Fruit fly (Drosophila melanogaster) whole organism, prepupa: ENCODE results near the gene Tmf.

Experiments used
- Blimp-1 ChIP-seq: fragments of 200-800 bp; sonication (Bioruptor generic); optimal IDR thresholded peaks from 3 replicates; lab custom pipeline; 2017; ENCODE audit warnings: missing biosample characterization, missing genetic modification characterization, mild to moderate bottlenecking, moderate library complexity, missing genetic modification reagents
- CG10669 ChIP-seq: fragments of 200-800 bp; sonication (Bioruptor generic); optimal IDR thresholded peaks from 3 replicates; lab custom pipeline; 2018; ENCODE audit warnings: missing biosample characterization, mild to moderate bottlenecking, missing genetic modification characterization, moderate library complexity
- CG11294 ChIP-seq: fragments of 200-800 bp; sonication (Bioruptor generic); IDR thresholded peaks from 2 replicates; pipeline ENCODE4 v1.3.6; 2022; ENCODE audit warnings: missing biosample characterization, missing genetic modification characterization
- CG15336 ChIP-seq: fragments of 200-800 bp; sonication (Bioruptor generic); IDR thresholded peaks from 2 replicates; pipeline ENCODE4 v1.3.6; 2022; ENCODE audit warnings: missing biosample characterization, missing genetic modification characterization
- CG1621 ChIP-seq: fragments of 200-800 bp; sonication (Bioruptor generic); optimal IDR thresholded peaks from 3 replicates; lab custom pipeline; 2018; ENCODE audit warnings: missing biosample characterization, mild to moderate bottlenecking, missing genetic modification characterization
- CG16779 ChIP-seq: fragments of 200-800 bp; sonication (Bioruptor generic); optimal IDR thresholded peaks from 3 replicates; lab custom pipeline; 2017; ENCODE audit warnings: missing biosample characterization, mild to moderate bottlenecking, missing genetic modification characterization
- CG3032 ChIP-seq: fragments of 200-800 bp; optimal IDR thresholded peaks from 2 replicates; lab custom pipeline; 2019; ENCODE audit warnings: missing biosample characterization, mild to moderate bottlenecking, missing genetic modification characterization, moderate library complexity
- CG31627 ChIP-seq: fragments of 200-800 bp; sonication (Bioruptor generic); optimal IDR thresholded peaks from 3 replicates; lab custom pipeline; 2016; ENCODE audit warnings: missing biosample characterization, missing genetic modification characterization
- CG32006 ChIP-seq: fragments of 200-800 bp; sonication (Bioruptor generic); optimal IDR thresholded peaks from 3 replicates; lab custom pipeline; 2017; ENCODE audit warnings: missing biosample characterization, mild to moderate bottlenecking, missing genetic modification characterization
- CG34406 ChIP-seq: fragments of 200-800 bp; sonication (Bioruptor generic); optimal IDR thresholded peaks from 3 replicates; lab custom pipeline; 2016; ENCODE audit warnings: missing biosample characterization, missing genetic modification characterization
- CG3919 ChIP-seq: fragments of 200-800 bp; sonication (Bioruptor generic); optimal IDR thresholded peaks from 3 replicates; lab custom pipeline; 2016; ENCODE audit warnings: missing biosample characterization, missing genetic modification characterization
- CG4318 ChIP-seq: fragments of 200-800 bp; sonication (Bioruptor generic); optimal IDR thresholded peaks from 3 replicates; lab custom pipeline; 2017; ENCODE audit warnings: missing biosample characterization, mild to moderate bottlenecking, missing genetic modification characterization
- CG6163 ChIP-seq: fragments of 200-800 bp; sonication (Bioruptor generic); IDR thresholded peaks from 3 replicates; pipeline ENCODE4 v1.3.6; 2022; ENCODE audit warnings: missing biosample characterization, missing genetic modification characterization
- CG6276 ChIP-seq: fragments of 200-800 bp; sonication (Bioruptor generic); optimal IDR thresholded peaks from 2 replicates; lab custom pipeline; 2017; ENCODE audit warnings: missing biosample characterization, mild to moderate bottlenecking, missing genetic modification characterization
- CG6792 ChIP-seq: fragments of 200-800 bp; sonication (Bioruptor generic); optimal IDR thresholded peaks from 3 replicates; lab custom pipeline; 2016; ENCODE audit warnings: missing biosample characterization, missing genetic modification characterization
- CG6808 ChIP-seq: fragments of 200-800 bp; sonication (Bioruptor generic); optimal IDR thresholded peaks from 3 replicates; lab custom pipeline; 2017; ENCODE audit warnings: missing biosample characterization, missing genetic modification characterization, mild to moderate bottlenecking, moderate library complexity, missing genetic modification reagents
- CG6854 ChIP-seq: fragments of 200-800 bp; sonication (Bioruptor generic); optimal IDR thresholded peaks from 2 replicates; lab custom pipeline; 2017; ENCODE audit warnings: missing biosample characterization, mild to moderate bottlenecking, missing genetic modification characterization
- CG7368 ChIP-seq: fragments of 200-800 bp; sonication (Bioruptor generic); optimal IDR thresholded peaks from 3 replicates; lab custom pipeline; 2016; ENCODE audit warnings: missing biosample characterization, missing genetic modification characterization
- CG8119 ChIP-seq: fragments of 200-800 bp; sonication (Bioruptor generic); IDR thresholded peaks from 3 replicates; pipeline ENCODE4 v1.3.6; 2022; ENCODE audit warnings: missing biosample characterization, missing genetic modification characterization
- CG8319 ChIP-seq: fragments of 200-800 bp; sonication (Bioruptor generic); optimal IDR thresholded peaks from 3 replicates; lab custom pipeline; 2016; ENCODE audit warnings: missing biosample characterization, missing genetic modification characterization
- Eip75B ChIP-seq: fragments of 200-800 bp; sonication (Bioruptor generic); optimal IDR thresholded peaks from 3 replicates; lab custom pipeline; 2016; ENCODE audit warnings: missing biosample characterization, missing genetic modification characterization
- Eip78C ChIP-seq: fragments of 200-800 bp; sonication (Bioruptor generic); peaks from one replicate; lab custom pipeline; 2016; ENCODE audit warnings: missing biosample characterization, missing genetic modification characterization
- Ets21C ChIP-seq: fragments of 200-800 bp; sonication (Bioruptor generic); optimal IDR thresholded peaks from 3 replicates; lab custom pipeline; 2016; ENCODE audit warnings: missing biosample characterization, missing genetic modification characterization
- Ets96B ChIP-seq: fragments of 200-800 bp; optimal IDR thresholded peaks from 2 replicates; lab custom pipeline; 2019; ENCODE audit warnings: missing biosample characterization, mild to moderate bottlenecking, missing genetic modification characterization, moderate library complexity
- Gug ChIP-seq: fragments of 200-800 bp; sonication (Bioruptor generic); IDR thresholded peaks from 2 replicates; pipeline ENCODE4 v1.3.6; 2022; ENCODE audit warnings: missing biosample characterization, missing genetic modification characterization
- Hr38 ChIP-seq: sonication (Bioruptor generic); optimal IDR thresholded peaks from 2 replicates; lab custom pipeline; 2016; ENCODE audit warnings: missing biosample characterization, missing genetic modification characterization
- Hr39 ChIP-seq: fragments of 200-800 bp; sonication (Bioruptor generic); optimal IDR thresholded peaks from 2 replicates; lab custom pipeline; 2016; ENCODE audit warnings: missing biosample characterization, missing genetic modification characterization
- Lpt ChIP-seq: fragments of 200-800 bp; sonication (Bioruptor generic); optimal IDR thresholded peaks from 3 replicates; lab custom pipeline; 2016; ENCODE audit warnings: missing biosample characterization, missing genetic modification characterization
- Met ChIP-seq: fragments of 200-800 bp; sonication (Bioruptor generic); optimal IDR thresholded peaks from 3 replicates; lab custom pipeline; 2016; ENCODE audit warnings: missing biosample characterization, missing genetic modification characterization
- OdsH ChIP-seq: fragments of 200-800 bp; sonication (Bioruptor generic); optimal IDR thresholded peaks from 3 replicates; lab custom pipeline; 2016; ENCODE audit warnings: missing biosample characterization, missing genetic modification characterization
- Smox ChIP-seq: fragments of 200-800 bp; sonication (Bioruptor generic); optimal IDR thresholded peaks from 3 replicates; lab custom pipeline; 2016; ENCODE audit warnings: missing biosample characterization, missing genetic modification characterization
- Sox102F ChIP-seq: fragments of 200-800 bp; sonication (Bioruptor generic); optimal IDR thresholded peaks from 2 replicates; lab custom pipeline; 2016; ENCODE audit warnings: missing biosample characterization, mild to moderate bottlenecking, missing genetic modification characterization
- Sox14 ChIP-seq: fragments of 200-800 bp; sonication (Bioruptor generic); optimal IDR thresholded peaks from 3 replicates; lab custom pipeline; 2016; ENCODE audit warnings: missing biosample characterization, missing genetic modification characterization
- achi ChIP-seq: fragments of 200-800 bp; sonication (Bioruptor generic); optimal IDR thresholded peaks from 3 replicates; lab custom pipeline; 2016; ENCODE audit warnings: missing biosample characterization, missing genetic modification characterization
- acj6 ChIP-seq: fragments of 200-800 bp; sonication (Bioruptor generic); optimal IDR thresholded peaks from 3 replicates; lab custom pipeline; 2016; ENCODE audit warnings: missing biosample characterization, missing genetic modification characterization
- cyc ChIP-seq: fragments of 200-800 bp; sonication (Bioruptor generic); optimal IDR thresholded peaks from 3 replicates; lab custom pipeline; 2016; ENCODE audit warnings: missing biosample characterization, missing genetic modification characterization
- dac ChIP-seq: fragments of 200-800 bp; sonication (Bioruptor generic); optimal IDR thresholded peaks from 2 replicates; lab custom pipeline; 2017; ENCODE audit warnings: missing biosample characterization, mild to moderate bottlenecking, missing genetic modification characterization
- dsx ChIP-seq: fragments of 200-800 bp; optimal IDR thresholded peaks from 3 replicates; lab custom pipeline; 2019; ENCODE audit warnings: missing biosample characterization, mild to moderate bottlenecking, missing genetic modification characterization, moderate library complexity; ENCODE audit not compliant: poor library complexity, severe bottlenecking
- eg ChIP-seq: fragments of 200-800 bp; sonication (Bioruptor generic); IDR thresholded peaks from 3 replicates; pipeline ENCODE4 v1.3.6; 2022; ENCODE audit warnings: missing biosample characterization, missing genetic modification characterization
- esn ChIP-seq: fragments of 200-800 bp; sonication (Bioruptor generic); optimal IDR thresholded peaks from 2 replicates; lab custom pipeline; 2016; ENCODE audit warnings: missing biosample characterization, mild to moderate bottlenecking, missing genetic modification characterization, moderate library complexity
- fd59A ChIP-seq: fragments of 200-800 bp; sonication (Bioruptor generic); optimal IDR thresholded peaks from 2 replicates; lab custom pipeline; 2017; ENCODE audit warnings: missing biosample characterization, mild to moderate bottlenecking, missing genetic modification characterization, missing genetic modification reagents
- fd85E ChIP-seq: fragments of 200-800 bp; sonication (Bioruptor generic); optimal IDR thresholded peaks from 3 replicates; lab custom pipeline; 2016; ENCODE audit warnings: missing biosample characterization, missing genetic modification characterization
- lz ChIP-seq: fragments of 200-800 bp; sonication (Bioruptor generic); optimal IDR thresholded peaks from 3 replicates; lab custom pipeline; 2016; ENCODE audit warnings: missing biosample characterization, missing genetic modification characterization
- net ChIP-seq: fragments of 200-800 bp; sonication (Bioruptor generic); optimal IDR thresholded peaks from 3 replicates; lab custom pipeline; 2016; ENCODE audit warnings: missing biosample characterization, missing genetic modification characterization
- pdm3 ChIP-seq: fragments of 200-800 bp; sonication (Bioruptor generic); optimal IDR thresholded peaks from 3 replicates; lab custom pipeline; 2016; ENCODE audit warnings: missing biosample characterization, missing genetic modification characterization
- salr ChIP-seq, 2 experiments: fragments of 200-800 bp; sonication (Bioruptor generic); optimal IDR thresholded peaks; 3 replicates each; lab custom pipeline; 2016 to 2018; ENCODE audit warnings: missing biosample characterization in 2 of 2, missing genetic modification characterization in 2 of 2, mild to moderate bottlenecking in 1 of 2
- spab ChIP-seq: fragments of 200-800 bp; sonication (Bioruptor generic); optimal IDR thresholded peaks from 2 replicates; lab custom pipeline; 2017; ENCODE audit warnings: missing biosample characterization, mild to moderate bottlenecking, missing genetic modification characterization, missing genetic modification reagents
- ss ChIP-seq, 2 experiments: fragments of 200-800 bp; sonication (Bioruptor generic); optimal IDR thresholded peaks; 2 replicates in 1 of 2; 3 replicates in 1 of 2; lab custom pipeline; 2017 to 2018; ENCODE audit warnings: mild to moderate bottlenecking in 2 of 2, missing biosample characterization in 2 of 2, missing genetic modification characterization in 2 of 2, moderate library complexity in 1 of 2
- svp ChIP-seq: fragments of 200-800 bp; sonication (Bioruptor generic); peaks from one replicate; lab custom pipeline; 2016; ENCODE audit warnings: missing biosample characterization, missing genetic modification characterization
- topi ChIP-seq: fragments of 200-800 bp; sonication (Bioruptor generic); optimal IDR thresholded peaks from 3 replicates; lab custom pipeline; 2016; ENCODE audit warnings: missing biosample characterization, missing genetic modification characterization
- vri ChIP-seq: fragments of 200-800 bp; sonication (Bioruptor generic); optimal IDR thresholded peaks from 3 replicates; lab custom pipeline; 2016; ENCODE audit warnings: missing biosample characterization, mild to moderate bottlenecking, missing genetic modification characterization

The Tmf gene

dm6 chrX:6859756-6860412 lies 15.7 kb downstream of the Tmf start:
- TF ChIP-seq Hr39 (GFP tag; lab: Kevin White, UChicago) = peak; percentile 31
- peak; percentile 13 for TF ChIP-seq CG6792
- TF ChIP-seq CG10669 (GFP tag; lab: Kevin White, UChicago) = peak; percentile 78
- TF ChIP-seq fd85E = no peak
- peak; percentile 78 for TF ChIP-seq Blimp-1 (GFP tag; lab: Kevin White, UChicago)
- TF ChIP-seq CG31627 = peak; percentile 23
- TF ChIP-seq achi (GFP tag; lab: Kevin White, UChicago) = peak; percentile 28
- TF ChIP-seq dac (GFP tag; lab: Kevin White, UChicago) = no peak
- peak; percentile 89 for TF ChIP-seq Eip75B
- peak; percentile 72 for TF ChIP-seq eg (GFP tag; lab: Robert Waterston, UW)
- TF ChIP-seq Lpt = no peak
- TF ChIP-seq CG1621 (tag; lab: Kevin White, UChicago) = no peak
- TF ChIP-seq Gug (GFP tag; lab: Robert Waterston, UW) = peak; percentile 62; the same call in 1 of the 2 replicates
- TF ChIP-seq esn = peak; percentile 63
- TF ChIP-seq Hr38 (GFP tag; lab: Kevin White, UChicago) = no peak
- TF ChIP-seq pdm3 (GFP tag; lab: Kevin White, UChicago) = peak; percentile 41
- TF ChIP-seq CG11294 (GFP tag; lab: Robert Waterston, UW) = peak; percentile 63
- peak; percentile 13 for TF ChIP-seq OdsH
- TF ChIP-seq CG7368 (GFP tag; lab: Kevin White, UChicago) = peak; percentile 68
- TF ChIP-seq lz = peak; percentile 83
- TF ChIP-seq CG3919 (GFP tag; lab: Kevin White, UChicago) = peak; percentile 84
- TF ChIP-seq CG6854 (GFP tag; lab: Kevin White, UChicago) = peak; percentile 64
- TF ChIP-seq Sox14 (GFP tag; lab: Kevin White, UChicago) = no peak
- TF ChIP-seq ss (GFP tag; optimal IDR thresholded peaks at IDR 0.05; lab: Kevin White, UChicago) = no peak
- peak; percentile 90 for TF ChIP-seq topi (GFP tag; lab: Kevin White, UChicago)
- TF ChIP-seq fd59A (GFP tag; lab: Kevin White, UChicago) = peak; percentile 9
- TF ChIP-seq Smox (GFP tag; lab: Kevin White, UChicago) = peak; percentile 59
- TF ChIP-seq CG34406 = peak; percentile 32
- peak; percentile 41 for TF ChIP-seq CG32006 (GFP tag; lab: Kevin White, UChicago)
- TF ChIP-seq CG3032 (tag; lab: Kevin White, UChicago) = peak; percentile 82
- peak; percentile 88 for TF ChIP-seq CG6808 (GFP tag; lab: Kevin White, UChicago)
- TF ChIP-seq CG8119 (GFP tag; lab: Robert Waterston, UW) = no peak; the same call in 2 of the 3 replicates
- TF ChIP-seq spab (GFP tag; lab: Kevin White, UChicago) = peak; percentile 74
- no peak for TF ChIP-seq CG15336
- peak in 1 of 2 experiments; percentile 81 for TF ChIP-seq salr (GFP tag; optimal IDR thresholded peaks at IDR 0.05; lab: Kevin White, UChicago)
- peak; percentile 82 for TF ChIP-seq svp (GFP tag; lab: Kevin White, UChicago)
- TF ChIP-seq CG16779 (tag; lab: Kevin White, UChicago) = peak; percentile 71
- TF ChIP-seq Ets96B (tag; lab: Kevin White, UChicago) = peak; percentile 72
- TF ChIP-seq vri (GFP tag; lab: Kevin White, UChicago) = peak; percentile 77
- peak; percentile 82 for TF ChIP-seq Met (GFP tag; lab: Kevin White, UChicago)
- peak; percentile 75 for TF ChIP-seq CG8319
- no peak for TF ChIP-seq Ets21C (GFP tag; lab: Kevin White, UChicago)
- peak; percentile 82 for TF ChIP-seq Eip78C (GFP tag; lab: Kevin White, UChicago)
- peak; percentile 9 for TF ChIP-seq CG4318
- peak; percentile 12 for TF ChIP-seq acj6 (GFP tag; lab: Kevin White, UChicago)
- peak; percentile 80 for TF ChIP-seq CG6276
- peak; percentile 30 for TF ChIP-seq net
- TF ChIP-seq Sox102F (GFP tag; lab: Kevin White, UChicago) = peak; percentile 31
- TF ChIP-seq CG6163 (GFP tag; lab: Robert Waterston, UW) = peak; percentile 74
- no peak for TF ChIP-seq dsx
- TF ChIP-seq cyc (GFP tag; lab: Kevin White, UChicago) = peak; percentile 88
